Worm (Caenorhabditis elegans) whole organism, early embryonic: ENCODE data around the gene C36B7.1.

Experiments used
- aly-1 ChIP-seq: sonication (generic microtip); optimal IDR thresholded peaks from 2 replicates; lab custom pipeline; 2016; ENCODE audit warnings: missing genetic modification characterization, missing compliant biosample characterization
- ama-1 ChIP-seq: fragments of 150-350 bp; optimal IDR thresholded peaks from 2 replicates; lab custom pipeline; 2014
- ceh-13 ChIP-seq: fragments of 200-800 bp; sonication (Bioruptor generic); optimal IDR thresholded peaks from 2 replicates; lab custom pipeline; 2018; ENCODE audit warnings: mild to moderate bottlenecking, missing genetic modification characterization, missing compliant biosample characterization
- ets-7 ChIP-seq: sonication (generic microtip); optimal IDR thresholded peaks from 2 replicates; lab custom pipeline; 2016; ENCODE audit warnings: missing genotype, missing genetic modification characterization, missing compliant biosample characterization
- flt-1 ChIP-seq: fragments of 200-800 bp; sonication (Bioruptor generic); IDR thresholded peaks from 2 replicates; pipeline ENCODE4 v1.3.6; 2022; ENCODE audit warnings: missing genetic modification characterization, missing compliant biosample characterization
- hnd-1 ChIP-seq: sonication (generic microtip); optimal IDR thresholded peaks from 2 replicates; lab custom pipeline; 2016; ENCODE audit warnings: missing genetic modification characterization, missing compliant biosample characterization
- scrt-1 ChIP-seq: fragments of 200-800 bp; sonication (Bioruptor generic); IDR thresholded peaks from 2 replicates; pipeline ENCODE4 v1.3.6; 2022; ENCODE audit warnings: missing genetic modification characterization, missing compliant biosample characterization
- sea-1 ChIP-seq: fragments of 200-800 bp; sonication (Bioruptor generic); conservative IDR thresholded peaks from 2 replicates; pipeline ENCODE4 v1.3.6; 2022; ENCODE audit warnings: missing genetic modification characterization, missing compliant biosample characterization
- tbx-37 ChIP-seq: fragments of 200-800 bp; sonication (Bioruptor generic); conservative IDR thresholded peaks from 2 replicates; pipeline ENCODE4 v1.3.6; 2022; ENCODE audit warnings: missing genetic modification reagents, missing genetic modification characterization, missing compliant biosample characterization

- TF ChIP-seq hnd-1 (tag; lab: Kevin White, UChicago) = no peak
- TF ChIP-seq ets-7 (tag; lab: Kevin White, UChicago) = no peak
- TF ChIP-seq aly-1 (tag; lab: Kevin White, UChicago) = no peak
- TF ChIP-seq ama-1 (lab: Kevin White, UChicago) = no peak
- TF ChIP-seq ceh-13 (GFP tag; lab: Kevin White, UChicago) = no peak
- TF ChIP-seq tbx-37 = no peak
- TF ChIP-seq scrt-1 (GFP tag; lab: Robert Waterston, UW) = no peak
- no peak for TF ChIP-seq flt-1 (GFP tag; lab: Robert Waterston, UW)
- no peak for TF ChIP-seq sea-1 (GFP tag; lab: Robert Waterston, UW)
Observed at ce11 chrX:7162764-7163163, 50.1 kb downstream of the C36B7.1 start.
